Worm (Caenorhabditis elegans) whole organism, L1 larva: Measurements from ENCODE around the gene cest-2.1.

ENCODE experiments used
- efl-3 ChIP-seq: fragments of 200-800 bp; sonication (Bioruptor generic); optimal IDR thresholded peaks from 2 replicates; lab custom pipeline; 2018; ENCODE audit warnings: mild to moderate bottlenecking, missing genetic modification characterization, missing compliant biosample characterization
- egl-27 ChIP-seq, 2 experiments: fragments of 150-350 bp in 1 of 2; sonication (generic microtip); optimal IDR thresholded peaks; 3 replicates each; lab custom pipeline; 2017 to 2018; ENCODE audit warnings: missing biosample characterization in 2 of 2, missing genetic modification characterization in 2 of 2, missing genetic modification reagents in 2 of 2
- mep-1 ChIP-seq: fragments of 150-350 bp; optimal IDR thresholded peaks from 2 replicates; lab custom pipeline; 2014; ENCODE audit warnings: missing biosample characterization, missing genetic modification characterization
- nhr-85 ChIP-seq: sonication (generic microtip); peaks from one replicate; lab custom pipeline; 2016; ENCODE audit warnings: missing genetic modification characterization, inconsistent platforms, missing compliant biosample characterization
- skn-1 ChIP-seq: fragments of 150-350 bp; optimal IDR thresholded peaks from 2 replicates; lab custom pipeline; 2014; ENCODE audit warnings: missing biosample characterization, missing genetic modification characterization
- snpc-4 ChIP-seq: fragments of 150-350 bp; optimal IDR thresholded peaks from 2 replicates; lab custom pipeline; 2014; ENCODE audit warnings: missing biosample characterization, missing genetic modification characterization
- tbx-2 ChIP-seq: sonication (generic microtip); optimal IDR thresholded peaks from 2 replicates; lab custom pipeline; 2016; ENCODE audit warnings: missing genetic modification characterization, missing compliant biosample characterization
- unc-86 ChIP-seq: sonication (generic microtip); optimal IDR thresholded peaks from 2 replicates; lab custom pipeline; 2016; ENCODE audit warnings: missing genetic modification characterization, missing compliant biosample characterization

DNA sequence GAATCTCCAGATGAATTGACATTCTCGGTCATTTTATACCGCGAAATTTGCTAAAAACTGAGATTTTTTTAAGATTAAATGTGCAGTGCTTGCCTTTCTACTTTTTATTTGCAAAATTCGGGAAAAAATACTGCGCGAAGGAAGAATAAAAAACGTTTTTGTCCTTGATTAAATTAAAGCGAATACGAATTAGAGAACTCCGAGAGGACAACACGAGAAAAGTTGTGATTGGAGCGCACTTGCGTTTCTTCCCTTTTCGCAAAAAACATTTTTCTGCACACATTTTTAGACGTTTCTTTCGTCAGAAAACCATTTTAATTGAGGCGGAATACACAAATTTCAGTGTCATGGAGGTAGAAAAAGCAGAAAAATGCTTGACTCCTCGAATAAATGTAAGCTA, 14.2 kb upstream of the cest-2.1 start, which contains the start of the genes trm-1 and ints-2:
- peak; percentile 54 for TF ChIP-seq snpc-4
- TF ChIP-seq skn-1 (tag; lab: Kevin White, UChicago), result no peak
- TF ChIP-seq egl-27 (tag; optimal IDR thresholded peaks at IDR 0.05; lab: Kevin White, UChicago), result no peak
- TF ChIP-seq unc-86, result peak; percentile 41
- TF ChIP-seq nhr-85 (tag; lab: Kevin White, UChicago), result peak; percentile 86
- no peak for TF ChIP-seq efl-3 (GFP tag; lab: Kevin White, UChicago)
- peak; percentile 67 for TF ChIP-seq tbx-2 (tag; lab: Kevin White, UChicago)
- TF ChIP-seq mep-1, result peak; percentile 83
